Worm (Caenorhabditis elegans): ENCODE measurements around the gene nhr-3.

Gene nhr-3

ce11 chrX:14557352-14557935 is 860 bp upstream of the nhr-3 start (continued):
- TF ChIP-seq pax-3 (tag; optimal IDR thresholded peaks at IDR 0.05) (no peak), rnt-1 (tag; optimal IDR thresholded peaks at IDR 0.05) (peak; percentile 88), ets-5 (GFP tag; IDR thresholded peaks at IDR 0.05) (no peak), blmp-1 (tag; optimal IDR thresholded peaks at IDR 0.05) (no peak), pag-3 (tag; optimal IDR thresholded peaks at IDR 0.05; ENCODE audit: borderline replicate concordance, insufficient read depth) (no peak), fos-1 (tag; optimal IDR thresholded peaks at IDR 0.05) (no peak), unc-98 (GFP tag; IDR thresholded peaks at IDR 0.05) (0 out of 2 replicates have a peak, but pooled peaks have one; percentile 22), ces-1 (GFP tag; optimal IDR thresholded peaks at IDR 0.05) (no peak), tbx-2 (tag; optimal IDR thresholded peaks at IDR 0.05) (peak; percentile 76), nhr-76 (tag; optimal IDR thresholded peaks at IDR 0.05) (no peak), zag-1 (tag; optimal IDR thresholded peaks at IDR 0.05) (no peak), lin-39 (tag; optimal IDR thresholded peaks at IDR 0.05) (peak; percentile 30), efl-1 (optimal IDR thresholded peaks at IDR 0.05) (peak in 1 of 2 experiments; percentile 33), efl-1 (GFP tag; optimal IDR thresholded peaks at IDR 0.05 in 1 of 2) (peak in 1 of 2 experiments; percentile 92), lin-14 (GFP tag; optimal IDR thresholded peaks at IDR 0.05) (peak; percentile 96), ceh-63 (GFP tag; optimal IDR thresholded peaks at IDR 0.05) (no peak), hlh-17 (GFP tag; optimal IDR thresholded peaks at IDR 0.05; ENCODE audit: borderline replicate concordance) (no peak), nhr-20 (tag; optimal IDR thresholded peaks at IDR 0.05) (peak; percentile 65), fkh-4 (tag; optimal IDR thresholded peaks at IDR 0.05; ENCODE audit: borderline replicate concordance) (no peak), nhr-85 (tag) (no peak), C34B4.2 (tag; optimal IDR thresholded peaks at IDR 0.05) (no peak), nhr-77 (tag; optimal IDR thresholded peaks at IDR 0.05) (no peak), elt-3 (tag; optimal IDR thresholded peaks at IDR 0.05) (peak in 1 of 6 experiments; percentile 13), ztf-11 (tag; optimal IDR thresholded peaks at IDR 0.05) (no peak), unc-130 (tag; optimal IDR thresholded peaks at IDR 0.05) (no peak), ceh-82 (tag; optimal IDR thresholded peaks at IDR 0.05) (peak; percentile 45 to 59 (median 59)), mef-2 (tag; optimal IDR thresholded peaks at IDR 0.05) (no peak), grh-1 (GFP tag; IDR thresholded peaks at IDR 0.05) (no peak), nhr-71 (tag; optimal IDR thresholded peaks at IDR 0.05) (peak; percentile 96), jun-1 (tag; optimal IDR thresholded peaks at IDR 0.05) (no peak), skn-1 (tag; optimal IDR thresholded peaks at IDR 0.05) (peak; percentile 78), sup-37 (GFP tag; optimal IDR thresholded peaks at IDR 0.05) (no peak), nhr-84 (tag; optimal IDR thresholded peaks at IDR 0.05) (no peak), nhr-28 (tag; optimal IDR thresholded peaks at IDR 0.05) (no peak), vab-15 (tag; optimal IDR thresholded peaks at IDR 0.05) (no peak), xbp-1 (tag; optimal IDR thresholded peaks at IDR 0.05) (peak; percentile 35), unc-86 (tag; optimal IDR thresholded peaks at IDR 0.05) (peak; percentile 68), unc-62 (GFP tag; optimal IDR thresholded peaks at IDR 0.05) (no peak), fkh-8 (tag; optimal IDR thresholded peaks at IDR 0.05) (peak; percentile 54), ceh-90 (tag; optimal IDR thresholded peaks at IDR 0.05) (no peak)

ce11 chrX:14559084-14559483 is 780 bp downstream of the nhr-3 start:
- TF ChIP-seq mdl-1 (tag; optimal IDR thresholded peaks at IDR 0.05), result no peak
- TF ChIP-seq blmp-1 (tag; optimal IDR thresholded peaks at IDR 0.05), result peak; percentile 72
- TF ChIP-seq skn-1 (tag; optimal IDR thresholded peaks at IDR 0.05), result peak; percentile 36
- peak in 1 of 3 experiments; percentile 26 for TF ChIP-seq ceh-82 (tag; optimal IDR thresholded peaks at IDR 0.05)
- TF ChIP-seq xbp-1 (tag; optimal IDR thresholded peaks at IDR 0.05), result no peak
- TF ChIP-seq sup-37 (GFP tag; optimal IDR thresholded peaks at IDR 0.05), result no peak
